Fruit fly (Drosophila melanogaster) whole organism, embryonic: Measurements from ENCODE around the gene Ubc7.

Experiments
- CG10209 ChIP-seq: fragments of 200-800 bp; sonication (Bioruptor generic); optimal IDR thresholded peaks from 3 replicates; lab custom pipeline; 2017; ENCODE audit warnings: missing biosample characterization, mild to moderate bottlenecking, missing genetic modification characterization, missing genetic modification reagents
- CG4854 ChIP-seq: fragments of 200-800 bp; sonication (Bioruptor generic); optimal IDR thresholded peaks from 2 replicates; lab custom pipeline; 2016; ENCODE audit warnings: missing biosample characterization, missing genetic modification characterization, inconsistent platforms
- chif ChIP-seq, 2 experiments: fragments of 200-800 bp; sonication (Bioruptor generic); optimal IDR thresholded peaks; 3 replicates each; lab custom pipeline; 2016; ENCODE audit warnings: missing biosample characterization in 2 of 2, missing genetic modification characterization in 2 of 2
- grau ChIP-seq: fragments of 200-800 bp; optimal IDR thresholded peaks from 3 replicates; lab custom pipeline; 2019; ENCODE audit warnings: missing biosample characterization, mild to moderate bottlenecking, missing genetic modification characterization, moderate library complexity

DNA sequence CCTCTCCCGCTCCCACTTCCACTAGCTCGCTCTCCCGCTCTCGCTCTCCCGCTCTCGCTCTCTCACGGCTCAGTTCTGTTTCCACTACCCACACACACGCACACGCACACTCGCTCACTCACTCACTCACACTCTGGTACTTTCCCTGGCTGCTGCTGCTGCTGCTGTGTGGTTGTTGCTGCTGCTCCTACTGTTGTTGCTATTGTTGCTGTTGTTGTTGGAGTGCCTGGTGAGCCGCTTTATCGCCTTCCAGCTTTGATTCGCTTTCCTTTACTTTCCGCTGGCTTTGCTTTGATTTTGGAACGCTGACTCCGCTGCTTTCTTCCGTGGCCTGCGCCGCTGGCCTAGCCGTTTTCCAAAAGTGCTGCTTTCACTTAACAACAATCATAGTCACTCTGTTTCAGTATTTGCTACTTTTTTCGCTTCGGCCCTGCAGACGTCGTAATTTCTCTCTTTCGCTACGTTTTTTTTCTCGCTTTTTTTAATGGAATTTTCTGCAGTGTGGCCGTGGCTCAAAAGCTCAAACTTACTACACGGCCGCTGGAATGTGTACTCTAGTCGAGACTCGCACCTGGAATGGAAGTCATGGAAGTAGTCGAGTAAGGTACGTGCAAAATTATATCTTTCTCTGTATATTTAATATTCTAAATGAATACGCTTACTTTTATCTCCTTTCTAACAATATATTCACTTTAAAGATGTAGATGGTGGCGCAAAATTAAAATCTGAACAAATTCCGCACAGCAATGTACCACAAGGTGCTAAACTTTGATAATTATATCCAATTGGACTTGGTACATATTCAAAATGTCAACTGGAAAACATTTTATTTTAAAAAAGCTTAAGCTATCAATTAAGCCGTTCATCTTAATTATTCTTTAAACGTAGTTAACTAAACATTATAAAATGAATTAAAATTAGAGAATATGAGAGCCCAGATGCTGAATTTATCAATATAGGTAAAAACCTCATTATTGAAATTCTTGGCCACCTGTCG, 33.7 kb upstream of the Ubc7 start, which contains the start of gene Pp2B-14D:
- TF ChIP-seq CG10209 (GFP tag; lab: Kevin White, UChicago) (no peak), CG4854 (GFP tag; lab: Kevin White, UChicago) (no peak), chif (GFP tag; optimal IDR thresholded peaks at IDR 0.05; lab: Kevin White, UChicago) (no peak), grau (no peak)
